Worm (Caenorhabditis elegans): ENCODE measurements around the gene H38K22.6.
A peak's percentile ranks its signal among the peaks of the same experiment; 100 is the strongest.

H38K22.6 gene

DNA sequence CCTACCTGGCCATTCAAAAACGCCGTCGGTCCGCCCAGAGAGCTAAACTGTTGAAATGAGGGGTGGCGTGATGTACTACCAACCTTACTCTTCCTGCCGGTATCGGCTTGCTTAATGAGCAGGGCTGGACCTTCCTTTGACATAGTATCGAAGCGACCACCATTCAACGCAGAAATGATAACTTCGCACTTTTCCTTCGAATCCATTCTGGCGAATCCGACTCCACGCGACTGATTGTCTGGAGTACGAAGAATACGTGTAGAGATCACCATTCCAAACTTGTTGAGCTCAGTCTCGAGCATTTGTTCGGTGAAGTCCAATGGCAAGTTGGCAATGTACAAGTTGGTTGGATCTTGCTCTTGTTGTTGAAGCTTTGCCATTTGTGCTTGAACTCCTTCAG lies 42.0 kb upstream of the H38K22.6 start:
- TF ChIP-seq elt-3 (tag; optimal IDR thresholded peaks at IDR 0.05) = no peak
- no peak for TF ChIP-seq ceh-16 (tag; optimal IDR thresholded peaks at IDR 0.05)
- no peak for TF ChIP-seq mbf-1 (tag; optimal IDR thresholded peaks at IDR 0.05)
- TF ChIP-seq aly-2 (tag; optimal IDR thresholded peaks at IDR 0.05) = no peak
- no peak for TF ChIP-seq ztf-1 (GFP tag; conservative IDR thresholded peaks at IDR 0.05)
- no peak for TF ChIP-seq zag-1 (tag; optimal IDR thresholded peaks at IDR 0.05)
- no peak for TF ChIP-seq mdl-1 (tag; optimal IDR thresholded peaks at IDR 0.05)
- TF ChIP-seq ztf-4 (tag; optimal IDR thresholded peaks at IDR 0.05) = no peak
- no peak for TF ChIP-seq peb-1 (tag; optimal IDR thresholded peaks at IDR 0.05)
- TF ChIP-seq lin-11 (tag; optimal IDR thresholded peaks at IDR 0.05) = no peak
- TF ChIP-seq R02D3.7 (tag; optimal IDR thresholded peaks at IDR 0.05) = no peak
- TF ChIP-seq lsy-2 (tag; optimal IDR thresholded peaks at IDR 0.05) = no peak
- no peak for TF ChIP-seq egl-27 (tag; optimal IDR thresholded peaks at IDR 0.05)
- TF ChIP-seq alr-1 (tag; optimal IDR thresholded peaks at IDR 0.05) = no peak
- TF ChIP-seq unc-55 (GFP tag; optimal IDR thresholded peaks at IDR 0.05) = no peak
- no peak for TF ChIP-seq Y55F3AM.14 (GFP tag; optimal IDR thresholded peaks at IDR 0.05)
- no peak for TF ChIP-seq nhr-10 (tag; optimal IDR thresholded peaks at IDR 0.05)
- TF ChIP-seq skn-1 (tag; optimal IDR thresholded peaks at IDR 0.05) = no peak
- TF ChIP-seq F13H6.1 (tag; optimal IDR thresholded peaks at IDR 0.05) = no peak

DNA sequence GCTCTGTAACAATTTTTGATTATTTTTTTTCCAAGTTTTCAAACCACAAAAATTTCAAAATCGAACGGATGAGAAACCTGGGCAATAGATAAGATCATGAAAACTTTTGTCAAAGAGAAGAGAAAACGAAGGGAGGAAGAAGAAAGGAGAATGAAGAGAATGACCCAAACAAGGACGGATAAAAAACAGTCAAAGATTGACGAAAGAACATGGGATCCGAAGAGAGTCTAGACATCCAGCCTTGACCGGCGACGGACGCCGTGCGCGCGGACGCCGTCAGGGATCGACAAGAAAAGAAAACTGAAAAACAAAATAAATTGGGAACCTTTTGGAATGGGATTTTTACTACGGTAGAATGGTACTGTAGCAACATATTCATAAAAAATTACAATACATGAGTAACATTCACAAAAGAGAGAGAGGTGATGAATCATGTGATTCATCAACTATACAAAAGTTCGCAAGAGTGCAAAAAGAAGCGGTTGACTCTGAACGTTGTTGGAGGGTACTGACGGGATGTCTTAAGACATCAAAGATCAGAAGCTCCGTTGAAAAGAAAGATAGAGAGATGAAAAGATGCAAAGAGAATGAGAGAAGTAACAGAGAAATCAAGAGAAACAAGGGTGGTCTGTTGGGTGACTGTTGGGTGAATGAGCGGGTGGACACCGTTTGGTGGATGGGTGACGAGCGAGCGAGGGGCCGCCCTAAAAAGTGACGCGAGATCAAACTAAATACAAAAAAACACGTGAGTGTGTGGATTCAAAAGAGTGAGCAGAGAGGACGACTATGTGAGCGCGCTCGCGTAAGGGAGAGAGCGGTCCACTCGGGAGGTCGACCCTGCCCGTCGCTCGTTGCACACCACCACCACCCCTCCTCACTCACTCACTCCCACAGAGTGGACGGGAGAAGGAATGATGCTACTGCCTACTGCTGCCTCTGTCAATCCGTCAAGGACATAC lies 39.7 kb upstream of the H38K22.6 start, which contains the start of gene sup-26:
Gene sup-26 (minus strand): TSS at position 10 of the 959 bp plus-strand sequence.
- TF ChIP-seq lin-13 (GFP tag; optimal IDR thresholded peaks at IDR 0.05) (peak; percentile 41), sma-9 (GFP tag; optimal IDR thresholded peaks at IDR 0.05) (peak; percentile 25), sma-9 (tag; optimal IDR thresholded peaks at IDR 0.05) (no peak), F13H6.1 (tag; optimal IDR thresholded peaks at IDR 0.05) (peak; percentile 62), lsy-2 (tag; optimal IDR thresholded peaks at IDR 0.05) (peak in 1 of 2 experiments; percentile 18), nhr-21 (tag; optimal IDR thresholded peaks at IDR 0.05) (peak; percentile 19), nhr-25 (tag; optimal IDR thresholded peaks at IDR 0.05) (peak; percentile 20), ztf-11 (tag; optimal IDR thresholded peaks at IDR 0.05) (no peak), blmp-1 (tag; optimal IDR thresholded peaks at IDR 0.05; ENCODE audit: insufficient read depth) (no peak), ceh-16 (tag; optimal IDR thresholded peaks at IDR 0.05) (peak; percentile 67), nhr-129 (tag; optimal IDR thresholded peaks at IDR 0.05) (peak; percentile 62), ZK546.5 (tag; optimal IDR thresholded peaks at IDR 0.05) (no peak), fos-1 (tag; optimal IDR thresholded peaks at IDR 0.05) (peak; percentile 17)

DNA sequence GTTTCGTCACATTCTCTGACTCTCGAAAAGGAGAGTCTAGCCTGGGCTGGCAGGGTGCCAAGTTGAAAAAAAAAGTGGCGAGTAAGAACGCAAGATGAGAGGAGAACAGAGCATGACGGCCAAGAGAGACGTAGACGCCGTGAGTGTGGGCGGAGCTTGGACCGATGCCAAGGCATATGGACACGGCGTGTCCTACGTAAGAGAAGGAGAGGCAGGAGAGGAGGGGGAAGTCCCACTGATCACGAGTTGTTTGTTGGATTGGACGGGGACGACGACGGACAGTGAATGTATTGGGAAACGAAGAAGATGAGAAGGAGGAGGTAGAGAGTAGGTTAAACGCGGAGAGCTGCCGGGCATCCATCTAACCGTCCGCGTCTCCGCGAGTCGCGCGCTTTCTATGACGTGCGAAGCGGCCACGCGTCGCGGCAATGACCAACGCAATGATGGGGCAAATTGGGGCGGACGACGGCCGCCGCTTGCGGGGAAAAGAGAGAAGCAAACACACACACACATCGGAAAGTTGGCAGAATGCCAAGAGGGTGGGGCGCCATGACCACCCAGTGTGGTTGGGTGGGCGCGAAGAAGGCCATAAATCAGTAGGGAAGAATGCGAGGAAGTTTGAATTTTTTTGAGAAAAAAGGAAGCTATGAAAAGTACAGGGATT lies 38.1 kb upstream of the H38K22.6 start:
- TF ChIP-seq sma-3 (GFP tag; optimal IDR thresholded peaks at IDR 0.05) (peak; percentile 99), ztf-11 (tag; optimal IDR thresholded peaks at IDR 0.05) (peak; percentile 55), crh-2 (tag; optimal IDR thresholded peaks at IDR 0.05) (peak; percentile 97), peb-1 (tag; optimal IDR thresholded peaks at IDR 0.05) (peak; percentile 90), dmd-4 (tag; optimal IDR thresholded peaks at IDR 0.05) (peak; percentile 15), nhr-25 (tag; optimal IDR thresholded peaks at IDR 0.05) (peak; percentile 98), R02D3.7 (tag; optimal IDR thresholded peaks at IDR 0.05) (peak; percentile 3), egl-27 (tag; optimal IDR thresholded peaks at IDR 0.05) (peak; percentile 98), elt-3 (tag; optimal IDR thresholded peaks at IDR 0.05) (no peak), nhr-11 (tag; optimal IDR thresholded peaks at IDR 0.05) (peak; percentile 70), lin-39 (tag; optimal IDR thresholded peaks at IDR 0.05) (peak; percentile 69), mbf-1 (tag; optimal IDR thresholded peaks at IDR 0.05) (no peak), unc-55 (GFP tag; optimal IDR thresholded peaks at IDR 0.05) (peak; percentile 87), nhr-10 (tag; optimal IDR thresholded peaks at IDR 0.05) (peak; percentile 66), lin-11 (tag; optimal IDR thresholded peaks at IDR 0.05) (peak; percentile 95), nhr-129 (tag; optimal IDR thresholded peaks at IDR 0.05) (peak; percentile 96), unc-62 (GFP tag; optimal IDR thresholded peaks at IDR 0.05) (peak; percentile 85), zag-1 (tag; optimal IDR thresholded peaks at IDR 0.05) (peak; percentile 95), skn-1 (tag; optimal IDR thresholded peaks at IDR 0.05) (peak; percentile 54), mdl-1 (tag; optimal IDR thresholded peaks at IDR 0.05) (peak; percentile 94 to 97), lsy-2 (tag; optimal IDR thresholded peaks at IDR 0.05) (peak; percentile 86 to 95), nhr-77 (tag; optimal IDR thresholded peaks at IDR 0.05) (peak; percentile 27), lin-13 (GFP tag; optimal IDR thresholded peaks at IDR 0.05) (peak; percentile 94), mab-5 (tag; optimal IDR thresholded peaks at IDR 0.05) (peak; percentile 93), C34F6.9 (tag; optimal IDR thresholded peaks at IDR 0.05) (peak; percentile 96), ztf-1 (GFP tag; conservative IDR thresholded peaks at IDR 0.05) (no peak), unc-39 (tag; optimal IDR thresholded peaks at IDR 0.05) (no peak), nhr-21 (tag; optimal IDR thresholded peaks at IDR 0.05) (peak; percentile 99), sma-9 (GFP tag; optimal IDR thresholded peaks at IDR 0.05) (peak; percentile 100), sma-9 (tag; optimal IDR thresholded peaks at IDR 0.05) (peak; percentile 97), ama-1 (optimal IDR thresholded peaks at IDR 0.05) (no peak), Y55F3AM.14 (GFP tag; optimal IDR thresholded peaks at IDR 0.05) (peak; percentile 99), nhr-237 (tag; optimal IDR thresholded peaks at IDR 0.05) (peak; percentile 58), F13H6.1 (tag; optimal IDR thresholded peaks at IDR 0.05) (peak; percentile 100), alr-1 (tag; optimal IDR thresholded peaks at IDR 0.05) (no peak), ztf-4 (tag; optimal IDR thresholded peaks at IDR 0.05) (peak; percentile 97), ZK546.5 (tag; optimal IDR thresholded peaks at IDR 0.05) (peak; percentile 57), ceh-16 (tag; optimal IDR thresholded peaks at IDR 0.05) (peak; percentile 93), snpc-4 (tag; optimal IDR thresholded peaks at IDR 0.05) (peak; percentile 91)
